Fruit fly (Drosophila melanogaster): ENCODE data around the gene eIF4E1.
A peak's percentile ranks its signal among the peaks of the same experiment; 100 is the strongest.

Gene eIF4E1

dm6 chr3L:9357830-9358712 lies 44.2 kb downstream of the eIF4E1 start (continued):
- TF ChIP-seq jing (GFP tag; optimal IDR thresholded peaks at IDR 0.05) (no peak), CTCF (GFP tag; optimal IDR thresholded peaks at IDR 0.05) (no peak), tll (GFP tag; optimal IDR thresholded peaks at IDR 0.05) (no peak), gem (tag; optimal IDR thresholded peaks at IDR 0.05) (no peak), CG18476 (GFP tag; optimal IDR thresholded peaks at IDR 0.05) (no peak), exex (tag; optimal IDR thresholded peaks at IDR 0.05) (peak; percentile 22), Abd-B (GFP tag; optimal IDR thresholded peaks at IDR 0.05) (no peak), mam (GFP tag; optimal IDR thresholded peaks at IDR 0.05) (no peak), Neu2 (GFP tag; optimal IDR thresholded peaks at IDR 0.05; ENCODE audit: borderline replicate concordance) (no peak), ase (GFP tag; IDR thresholded peaks at IDR 0.05) (no peak), Dll (GFP tag; IDR thresholded peaks at IDR 0.05; ENCODE audit: partially characterized antibody) (0 out of 4 replicates have a peak, but pooled peaks have one; percentile 23), sr (GFP tag; IDR thresholded peaks at IDR 0.05) (no peak), aop (GFP tag; IDR thresholded peaks at IDR 0.05) (no peak), bbx (GFP tag; IDR thresholded peaks at IDR 0.05; ENCODE audit: partially characterized antibody) (0 out of 2 replicates have a peak, but pooled peaks have one; percentile 19), TFAM (GFP tag; optimal IDR thresholded peaks at IDR 0.05) (no peak), Dref (GFP tag; IDR thresholded peaks at IDR 0.05) (no peak), CG9876 (GFP tag; optimal IDR thresholded peaks at IDR 0.05) (no peak), vvl (GFP tag; IDR thresholded peaks at IDR 0.05) (no peak), jigr1 (GFP tag; IDR thresholded peaks at IDR 0.05) (no peak), bowl (GFP tag; IDR thresholded peaks at IDR 0.05) (no peak), CG1792 (GFP tag; optimal IDR thresholded peaks at IDR 0.05) (no peak), vnd (GFP tag; IDR thresholded peaks at IDR 0.05; ENCODE audit: partially characterized antibody) (no peak), CG16863 (GFP tag; optimal IDR thresholded peaks at IDR 0.05) (no peak), CG12155 (GFP tag; optimal IDR thresholded peaks at IDR 0.05) (no peak), NK7.1 (GFP tag; optimal IDR thresholded peaks at IDR 0.05) (no peak), CG10654 (GFP tag; optimal IDR thresholded peaks at IDR 0.05) (no peak), zfh1 (GFP tag; IDR thresholded peaks at IDR 0.05) (no peak), dysf (GFP tag; IDR thresholded peaks at IDR 0.05) (no peak), chinmo (GFP tag; IDR thresholded peaks at IDR 0.05; ENCODE audit: partially characterized antibody) (peak; percentile 72; the same call in 2 of the 4 replicates), NC2β (GFP tag; optimal IDR thresholded peaks at IDR 0.05) (no peak), odd (GFP tag; optimal IDR thresholded peaks at IDR 0.05) (no peak), psq (GFP tag; optimal IDR thresholded peaks at IDR 0.05) (peak; percentile 13), pan (optimal IDR thresholded peaks at IDR 0.05) (no peak), pan (GFP tag; optimal IDR thresholded peaks at IDR 0.05 in 1 of 2, IDR thresholded peaks at IDR 0.05 in 1 of 2) (no peak), kni (GFP tag; optimal IDR thresholded peaks at IDR 0.05) (no peak), Ets65A (GFP tag) (no peak), gfzf (GFP tag; optimal IDR thresholded peaks at IDR 0.05) (no peak), Hr51 (GFP tag; optimal IDR thresholded peaks at IDR 0.05) (no peak), Hmx (GFP tag; optimal IDR thresholded peaks at IDR 0.05) (no peak), sens-2 (GFP tag; IDR thresholded peaks at IDR 0.05) (no peak), CG18262 (tag; optimal IDR thresholded peaks at IDR 0.05) (no peak), Gsc (GFP tag; IDR thresholded peaks at IDR 0.05) (no peak), Oaz (GFP tag; IDR thresholded peaks at IDR 0.05) (no peak), CG15696 (tag; optimal IDR thresholded peaks at IDR 0.05) (no peak), Bteb2 (GFP tag; optimal IDR thresholded peaks at IDR 0.05) (no peak), CG1529 (GFP tag; optimal IDR thresholded peaks at IDR 0.05) (no peak), eyg (GFP tag; optimal IDR thresholded peaks at IDR 0.05) (no peak), D19A (tag; optimal IDR thresholded peaks at IDR 0.05) (no peak), C15 (GFP tag; IDR thresholded peaks at IDR 0.05) (no peak), CG8290 (GFP tag; optimal IDR thresholded peaks at IDR 0.05) (no peak), CG8290 (tag; optimal IDR thresholded peaks at IDR 0.05) (no peak)
